Worm (Caenorhabditis elegans) whole organism, L1 larva: ENCODE results near the gene T23G4.127.

Source experiments
- C04F5.9 ChIP-seq: sonication (generic microtip); optimal IDR thresholded peaks from 2 replicates; lab custom pipeline; 2016; ENCODE audit warnings: missing genetic modification characterization, missing compliant biosample characterization
- F16B12.6 ChIP-seq: fragments of 150-350 bp; optimal IDR thresholded peaks from 2 replicates; lab custom pipeline; 2014; ENCODE audit warnings: missing biosample characterization, missing genetic modification characterization
- Y116A8C.19 ChIP-seq: sonication (generic microtip); optimal IDR thresholded peaks from 2 replicates; lab custom pipeline; 2016; ENCODE audit warnings: missing compliant biosample characterization, missing genetic modification characterization, borderline replicate concordance
- aha-1 ChIP-seq: fragments of 150-350 bp; optimal IDR thresholded peaks from 2 replicates; lab custom pipeline; 2014; ENCODE audit warnings: missing biosample characterization, missing genetic modification characterization
- blmp-1 ChIP-seq: fragments of 150-350 bp; optimal IDR thresholded peaks from 2 replicates; lab custom pipeline; 2014; ENCODE audit warnings: missing biosample characterization, missing genetic modification characterization
- ceh-63 ChIP-seq: fragments of 200-800 bp; sonication (Bioruptor generic); optimal IDR thresholded peaks from 2 replicates; lab custom pipeline; 2018; ENCODE audit warnings: mild to moderate bottlenecking, missing genetic modification characterization, missing compliant biosample characterization
- ceh-8 ChIP-seq: fragments of 200-800 bp; sonication (Bioruptor generic); optimal IDR thresholded peaks from 2 replicates; lab custom pipeline; 2018; ENCODE audit warnings: mild to moderate bottlenecking, missing genetic modification characterization, moderate library complexity, missing compliant biosample characterization
- ceh-90 ChIP-seq: sonication (generic microtip); optimal IDR thresholded peaks from 2 replicates; lab custom pipeline; 2016; ENCODE audit warnings: missing genetic modification characterization, missing compliant biosample characterization
- ces-1 ChIP-seq: fragments of 150-350 bp; optimal IDR thresholded peaks from 2 replicates; lab custom pipeline; 2014; ENCODE audit warnings: missing biosample characterization, missing genetic modification reagents, missing genetic modification characterization
- dsc-1 ChIP-seq: sonication (generic microtip); optimal IDR thresholded peaks from 2 replicates; lab custom pipeline; 2016; ENCODE audit warnings: mild to moderate bottlenecking, missing genetic modification characterization, missing compliant biosample characterization
- efl-1 ChIP-seq, 4 experiments: fragments of 150-350 bp; optimal IDR thresholded peaks in 3 of 4; peaks in 1 of 4; 1 replicate in 1 of 4; 2 replicates in 3 of 4; lab custom pipeline; 2014; ENCODE audit warnings: missing biosample characterization in 2 of 4, missing genetic modification characterization in 2 of 4, missing genetic modification reagents in 2 of 4
- efl-3 ChIP-seq: fragments of 200-800 bp; sonication (Bioruptor generic); optimal IDR thresholded peaks from 2 replicates; lab custom pipeline; 2018; ENCODE audit warnings: mild to moderate bottlenecking, missing genetic modification characterization, missing compliant biosample characterization
- elt-2 ChIP-seq: sonication (generic microtip); optimal IDR thresholded peaks from 2 replicates; lab custom pipeline; 2016; ENCODE audit warnings: missing genetic modification characterization, mild to moderate bottlenecking, inconsistent platforms, missing compliant biosample characterization, missing genetic modification reagents
- fkh-10 ChIP-seq: sonication (generic microtip); optimal IDR thresholded peaks from 2 replicates; lab custom pipeline; 2017; ENCODE audit warnings: missing biosample characterization, missing genetic modification reagents, missing genetic modification characterization
- fkh-4 ChIP-seq: sonication (generic microtip); optimal IDR thresholded peaks from 2 replicates; lab custom pipeline; 2016; ENCODE audit warnings: missing compliant biosample characterization, missing genetic modification characterization, borderline replicate concordance
- grh-1 ChIP-seq: fragments of 200-800 bp; sonication (Bioruptor generic); IDR thresholded peaks from 2 replicates; pipeline ENCODE4 v1.3.6; 2022; ENCODE audit warnings: missing genetic modification reagents, missing genetic modification characterization, missing compliant biosample characterization
- hpl-2 ChIP-seq: fragments of 150-350 bp; optimal IDR thresholded peaks from 2 replicates; lab custom pipeline; 2014; ENCODE audit warnings: missing biosample characterization, missing genetic modification reagents, missing genetic modification characterization
- irx-1 ChIP-seq: sonication (generic microtip); optimal IDR thresholded peaks from 2 replicates; lab custom pipeline; 2016; ENCODE audit warnings: missing genetic modification characterization, missing compliant biosample characterization
- lin-15B ChIP-seq: fragments of 150-350 bp; sonication (generic microtip); optimal IDR thresholded peaks from 3 replicates; lab custom pipeline; 2014; ENCODE audit warnings: missing biosample characterization, missing genetic modification characterization
- lin-35 ChIP-seq, 2 experiments: fragments of 150-350 bp; optimal IDR thresholded peaks; 2 replicates each; lab custom pipeline; 2014; ENCODE audit warnings: missing biosample characterization in 2 of 2, missing genetic modification characterization in 2 of 2, missing genetic modification reagents in 2 of 2
- lin-39 ChIP-seq: fragments of 150-350 bp; optimal IDR thresholded peaks from 2 replicates; lab custom pipeline; 2014; ENCODE audit warnings: missing biosample characterization, missing genetic modification reagents, missing genetic modification characterization
- lir-3 ChIP-seq: sonication (generic microtip); optimal IDR thresholded peaks from 2 replicates; lab custom pipeline; 2016; ENCODE audit warnings: mild to moderate bottlenecking, missing genetic modification characterization, moderate library complexity, missing compliant biosample characterization; ENCODE audit not compliant: poor library complexity
- mab-9 ChIP-seq: fragments of 200-800 bp; sonication (Bioruptor generic); IDR thresholded peaks from 2 replicates; pipeline ENCODE4 v1.3.6; 2022; ENCODE audit warnings: missing genetic modification reagents, missing genetic modification characterization, missing compliant biosample characterization
- mdl-1 ChIP-seq, 2 experiments: fragments of 150-350 bp; optimal IDR thresholded peaks; 2 replicates each; lab custom pipeline; 2014 to 2017; ENCODE audit warnings: missing biosample characterization in 2 of 2, missing genetic modification characterization in 2 of 2, inconsistent platforms in 1 of 2
- mef-2 ChIP-seq: fragments of 150-350 bp; optimal IDR thresholded peaks from 2 replicates; lab custom pipeline; 2014; ENCODE audit warnings: missing biosample characterization, missing genetic modification characterization
- nhr-20 ChIP-seq: sonication (generic microtip); optimal IDR thresholded peaks from 2 replicates; lab custom pipeline; 2016; ENCODE audit warnings: mild to moderate bottlenecking, missing genetic modification characterization, missing compliant biosample characterization
- nhr-71 ChIP-seq: sonication (generic microtip); optimal IDR thresholded peaks from 2 replicates; lab custom pipeline; 2016; ENCODE audit warnings: mild to moderate bottlenecking, missing genetic modification characterization, moderate library complexity, missing compliant biosample characterization
- nhr-84 ChIP-seq: sonication (generic microtip); optimal IDR thresholded peaks from 2 replicates; lab custom pipeline; 2017; ENCODE audit warnings: missing biosample characterization, missing genetic modification characterization
- nhr-85 ChIP-seq: sonication (generic microtip); peaks from one replicate; lab custom pipeline; 2016; ENCODE audit warnings: missing genetic modification characterization, inconsistent platforms, missing compliant biosample characterization
- nhr-90 ChIP-seq: sonication (generic microtip); optimal IDR thresholded peaks from 2 replicates; lab custom pipeline; 2016; ENCODE audit warnings: mild to moderate bottlenecking, missing genetic modification characterization, missing compliant biosample characterization; ENCODE audit not compliant: poor library complexity
- pqm-1 ChIP-seq: sonication (generic microtip); optimal IDR thresholded peaks from 3 replicates; lab custom pipeline; 2017; ENCODE audit warnings: missing biosample characterization, missing genetic modification characterization
- snpc-4 ChIP-seq: fragments of 150-350 bp; optimal IDR thresholded peaks from 2 replicates; lab custom pipeline; 2014; ENCODE audit warnings: missing biosample characterization, missing genetic modification characterization
- snu-23 ChIP-seq: sonication (generic microtip); optimal IDR thresholded peaks from 2 replicates; lab custom pipeline; 2016; ENCODE audit warnings: missing genetic modification characterization, missing compliant biosample characterization
- tlp-1 ChIP-seq: fragments of 150-350 bp; optimal IDR thresholded peaks from 2 replicates; lab custom pipeline; 2014; ENCODE audit warnings: missing biosample characterization, missing genetic modification characterization
- unc-62 ChIP-seq: fragments of 150-350 bp; optimal IDR thresholded peaks from 2 replicates; lab custom pipeline; 2014; ENCODE audit warnings: missing biosample characterization, missing genetic modification reagents, missing genetic modification characterization
- vab-15 ChIP-seq: sonication (generic microtip); optimal IDR thresholded peaks from 2 replicates; lab custom pipeline; 2017; ENCODE audit warnings: missing genotype, mild to moderate bottlenecking, missing genetic modification characterization, missing compliant biosample characterization
- xbp-1 ChIP-seq: sonication (generic microtip); optimal IDR thresholded peaks from 2 replicates; lab custom pipeline; 2016; ENCODE audit warnings: missing genetic modification characterization, missing compliant biosample characterization
- zip-4 ChIP-seq: fragments of 200-800 bp; sonication (Bioruptor generic); optimal IDR thresholded peaks from 2 replicates; lab custom pipeline; 2018; ENCODE audit warnings: mild to moderate bottlenecking, missing genetic modification characterization, moderate library complexity, missing compliant biosample characterization

T23G4.127 gene

ce11 chrIV:13726630-13727029 is 28.1 kb upstream of the T23G4.127 start, which contains the start of gene ent-4:
TSS of gene ent-4 (plus strand) at chrIV:13726930.
- no peak for TF ChIP-seq ces-1 (GFP tag; lab: Kevin White, UChicago)
- TF ChIP-seq mab-9 (GFP tag; lab: Robert Waterston, UW), result no peak
- TF ChIP-seq ceh-8 (GFP tag; lab: Kevin White, UChicago), result no peak
- no peak for TF ChIP-seq C04F5.9 (tag; lab: Kevin White, UChicago)
- TF ChIP-seq hpl-2 (GFP tag; lab: Kevin White, UChicago), result no peak
- no peak for TF ChIP-seq lin-35 (GFP tag; optimal IDR thresholded peaks at IDR 0.05; lab: Kevin White, UChicago)
- TF ChIP-seq nhr-84 (tag; lab: Kevin White, UChicago), result no peak

- TF ChIP-seq nhr-71 (tag; lab: Kevin White, UChicago) (peak; percentile 45), tlp-1 (peak; percentile 78), lin-15B (tag; lab: Kevin White, UChicago) (no peak), fkh-4 (no peak), unc-62 (GFP tag; lab: Kevin White, UChicago) (no peak), ceh-90 (tag; lab: Kevin White, UChicago) (no peak), efl-1 (optimal IDR thresholded peaks at IDR 0.05; lab: Kevin White, UChicago) (no peak), efl-1 (GFP tag; optimal IDR thresholded peaks at IDR 0.05 in 1 of 2; lab: Kevin White, UChicago) (peak in 1 of 2 experiments; percentile 80), nhr-20 (tag; lab: Kevin White, UChicago) (peak; percentile 23), grh-1 (GFP tag; lab: Robert Waterston, UW) (no peak), nhr-90 (tag; lab: Kevin White, UChicago) (peak; percentile 50), xbp-1 (tag; lab: Kevin White, UChicago) (no peak), mef-2 (no peak), dsc-1 (tag; lab: Kevin White, UChicago) (no peak), efl-3 (GFP tag; lab: Kevin White, UChicago) (no peak), aha-1 (tag; lab: Kevin White, UChicago) (no peak), ceh-63 (GFP tag; lab: Kevin White, UChicago) (no peak), F16B12.6 (tag; lab: Kevin White, UChicago) (no peak), snu-23 (no peak), zip-4 (no peak), snpc-4 (tag; lab: Kevin White, UChicago) (no peak), lin-35 (GFP tag; optimal IDR thresholded peaks at IDR 0.05; lab: Kevin White, UChicago) (peak in 1 of 2 experiments; percentile 50), pqm-1 (tag; lab: Kevin White, UChicago) (peak; percentile 18), Y116A8C.19 (no peak), mdl-1 (tag; optimal IDR thresholded peaks at IDR 0.05; lab: Kevin White, UChicago) (peak in 1 of 2 experiments; percentile 46), vab-15 (tag; lab: Kevin White, UChicago) (no peak), elt-2 (tag; lab: Kevin White, UChicago) (peak; percentile 99)
Measured at ce11 chrIV:13725201-13725600, 26.7 kb upstream of the T23G4.127 start.

ce11 chrIV:13721000-13721399 is 22.5 kb upstream of the T23G4.127 start:
- TF ChIP-seq nhr-85 (tag; lab: Kevin White, UChicago) (peak; percentile 79), lin-39 (peak; percentile 55), irx-1 (tag; lab: Kevin White, UChicago) (peak; percentile 37), blmp-1 (tag; lab: Kevin White, UChicago) (peak; percentile 41), fkh-10 (GFP tag; lab: Kevin White, UChicago) (no peak), ceh-63 (GFP tag; lab: Kevin White, UChicago) (no peak), lir-3 (tag; lab: Kevin White, UChicago) (no peak)
- TF ChIP-seq, all 84 proteins: peak for 4
